Fruit fly (Drosophila melanogaster): ENCODE data around the gene sl.

Gene sl

dm6 chrX:16332615-16333288, 17.4 kb upstream of the sl start (continued):
- TF ChIP-seq Asciz (GFP tag; optimal IDR thresholded peaks at IDR 0.05) (peak; percentile 94), CG16779 (GFP tag; IDR thresholded peaks at IDR 0.05) (0 out of 2 replicates have a peak, but pooled peaks have one; percentile 45), eyg (GFP tag; optimal IDR thresholded peaks at IDR 0.05) (peak; percentile 91), CG12219 (GFP tag; optimal IDR thresholded peaks at IDR 0.05) (peak; percentile 96), chif (GFP tag; optimal IDR thresholded peaks at IDR 0.05) (peak; percentile 93 to 95), lab (GFP tag; optimal IDR thresholded peaks at IDR 0.05) (peak; percentile 97), Dp (GFP tag; optimal IDR thresholded peaks at IDR 0.05) (peak; percentile 11), jing (GFP tag; optimal IDR thresholded peaks at IDR 0.05) (peak; percentile 91), klu (GFP tag; IDR thresholded peaks at IDR 0.05) (peak; percentile 84), zfh2 (GFP tag; optimal IDR thresholded peaks at IDR 0.05) (peak; percentile 94), B-H1 (GFP tag; IDR thresholded peaks at IDR 0.05) (peak; percentile 86), CG15073 (GFP tag; optimal IDR thresholded peaks at IDR 0.05) (peak; percentile 62), CG8089 (GFP tag; optimal IDR thresholded peaks at IDR 0.05) (peak; percentile 90), CG14441 (GFP tag; IDR thresholded peaks at IDR 0.05) (peak; percentile 92), HLH3B (GFP tag; IDR thresholded peaks at IDR 0.05) (peak; percentile 88), Atf6 (GFP tag; IDR thresholded peaks at IDR 0.05) (peak; percentile 94), ase (GFP tag; IDR thresholded peaks at IDR 0.05) (peak; percentile 84), CG13123 (GFP tag; optimal IDR thresholded peaks at IDR 0.05) (peak; percentile 88), Deaf1 (tag; optimal IDR thresholded peaks at IDR 0.05) (peak; percentile 76), amos (GFP tag; IDR thresholded peaks at IDR 0.05; ENCODE audit: partially characterized antibody) (no peak), CG32772 (GFP tag; IDR thresholded peaks at IDR 0.05) (peak; percentile 91), dmrt11E (tag; optimal IDR thresholded peaks at IDR 0.05) (peak; percentile 96), twi (tag; optimal IDR thresholded peaks at IDR 0.05) (peak; percentile 94), CG3065 (GFP tag; optimal IDR thresholded peaks at IDR 0.05) (peak; percentile 90), row (GFP tag; IDR thresholded peaks at IDR 0.05) (peak; percentile 95), NC2β (GFP tag; optimal IDR thresholded peaks at IDR 0.05) (peak; percentile 90), vfl (GFP tag; optimal IDR thresholded peaks at IDR 0.05) (peak; percentile 93), tx (GFP tag; optimal IDR thresholded peaks at IDR 0.05) (peak; percentile 96), CG10209 (GFP tag; optimal IDR thresholded peaks at IDR 0.05) (peak; percentile 97), bcd (GFP tag; optimal IDR thresholded peaks at IDR 0.05) (peak; percentile 96), croc (GFP tag; conservative IDR thresholded peaks at IDR 0.05) (peak; percentile 92), Hr78 (GFP tag; optimal IDR thresholded peaks at IDR 0.05) (peak in 1 of 2 experiments; percentile 91), CG11723 (GFP tag; optimal IDR thresholded peaks at IDR 0.05) (peak; percentile 94), gcm2 (GFP tag; optimal IDR thresholded peaks at IDR 0.05) (peak; percentile 86), Hand (GFP tag; optimal IDR thresholded peaks at IDR 0.05) (peak; percentile 96), CG14710 (tag; optimal IDR thresholded peaks at IDR 0.05) (peak; percentile 96), CG4854 (GFP tag; optimal IDR thresholded peaks at IDR 0.05) (peak; percentile 93), schlank (tag; optimal IDR thresholded peaks at IDR 0.05) (peak; percentile 90), CG1792 (GFP tag; optimal IDR thresholded peaks at IDR 0.05) (peak; percentile 92), ash1 (GFP tag; optimal IDR thresholded peaks at IDR 0.05) (peak; percentile 87), CG11093 (GFP tag; IDR thresholded peaks at IDR 0.05) (peak; percentile 93), prd (optimal IDR thresholded peaks at IDR 0.05) (no peak), prd (GFP tag; IDR thresholded peaks at IDR 0.05) (peak; percentile 94), CG10267 (tag; optimal IDR thresholded peaks at IDR 0.05) (peak; percentile 92), CG6765 (GFP tag; optimal IDR thresholded peaks at IDR 0.05) (peak; percentile 94), CG2712 (tag; optimal IDR thresholded peaks at IDR 0.05) (peak; percentile 98), bigmax (GFP tag; optimal IDR thresholded peaks at IDR 0.05) (peak; percentile 61), Bdp1 (GFP tag; optimal IDR thresholded peaks at IDR 0.05) (peak; percentile 87), CG34376 (GFP tag; optimal IDR thresholded peaks at IDR 0.05) (peak; percentile 98), grn (GFP tag; optimal IDR thresholded peaks at IDR 0.05) (peak; percentile 91)

Data from whole organism, embryonic.